Worm (Caenorhabditis elegans) whole organism, midembryonic: ENCODE data around the gene EGAP1.5.

ENCODE experiments used
- cog-1 ChIP-seq: sonication (generic microtip); optimal IDR thresholded peaks from 2 replicates; lab custom pipeline; 2016; ENCODE audit warnings: missing genetic modification characterization, missing compliant biosample characterization
- flt-1 ChIP-seq: fragments of 200-800 bp; sonication (Bioruptor generic); IDR thresholded peaks from 2 replicates; pipeline ENCODE4 v1.3.6; 2022; ENCODE audit warnings: missing genetic modification characterization, missing compliant biosample characterization
- klf-2 ChIP-seq: fragments of 200-800 bp; sonication (Bioruptor generic); conservative IDR thresholded peaks from 2 replicates; pipeline ENCODE4 v1.3.6; 2022; ENCODE audit warnings: missing genetic modification reagents, missing genetic modification characterization, missing compliant biosample characterization
- med-1 ChIP-seq: sonication (generic microtip); optimal IDR thresholded peaks from 2 replicates; lab custom pipeline; 2017; ENCODE audit warnings: missing genetic modification characterization, mild to moderate bottlenecking, missing compliant biosample characterization, antibody characterized with exemption, missing genetic modification reagents; ENCODE audit not compliant: insufficient read depth
- ref-1 ChIP-seq: fragments of 200-800 bp; sonication (Bioruptor generic); conservative IDR thresholded peaks from 2 replicates; pipeline ENCODE4 v1.3.6; 2022; ENCODE audit warnings: missing genetic modification reagents, missing genetic modification characterization, missing compliant biosample characterization
- tab-1 ChIP-seq: fragments of 200-800 bp; sonication (Bioruptor generic); IDR thresholded peaks from 2 replicates; pipeline ENCODE4 v1.3.6; 2022; ENCODE audit warnings: missing genetic modification characterization, missing compliant biosample characterization
- ztf-23 ChIP-seq: fragments of 200-800 bp; sonication (Bioruptor generic); IDR thresholded peaks from 2 replicates; pipeline ENCODE4 v1.3.6; 2022; ENCODE audit warnings: missing genetic modification reagents, missing genetic modification characterization, missing compliant biosample characterization
- ztf-29 ChIP-seq: fragments of 200-800 bp; sonication (Bioruptor generic); IDR thresholded peaks from 2 replicates; pipeline ENCODE4 v1.3.6; 2022; ENCODE audit warnings: missing genetic modification reagents, missing genetic modification characterization, missing compliant biosample characterization

- TF ChIP-seq ref-1 (GFP tag; lab: Robert Waterston, UW) (no peak), med-1 (no peak), tab-1 (GFP tag; lab: Robert Waterston, UW) (no peak), klf-2 (GFP tag; lab: Robert Waterston, UW) (no peak), ztf-29 (no peak), flt-1 (GFP tag; lab: Robert Waterston, UW) (no peak), cog-1 (no peak), ztf-23 (GFP tag; lab: Robert Waterston, UW) (no peak)
Measured at ce11 chrIII:5895913-5896312, 35.6 kb upstream of the EGAP1.5 start, which contains the start of gene pxl-1.
